Worm (Caenorhabditis elegans) whole organism, L3 larva: ENCODE measurements around the gene chil-3.

Experiments used
- R02D3.7 ChIP-seq: fragments of 150-350 bp; optimal IDR thresholded peaks from 2 replicates; lab custom pipeline; 2014; ENCODE audit warnings: missing biosample characterization, missing genetic modification characterization
- elt-2 ChIP-seq: sonication (generic microtip); optimal IDR thresholded peaks from 2 replicates; lab custom pipeline; 2016; ENCODE audit warnings: missing genetic modification reagents, mild to moderate bottlenecking, missing genetic modification characterization, missing compliant biosample characterization
- elt-3 ChIP-seq, 3 experiments: fragments of 150-350 bp in 1 of 3; sonication (generic microtip) in 2 of 3; optimal IDR thresholded peaks; 2 replicates in 2 of 3; 4 replicates in 1 of 3; lab custom pipeline; 2014 to 2017; ENCODE audit warnings: missing biosample characterization in 3 of 3, missing genetic modification characterization in 3 of 3
- eor-1 ChIP-seq, 2 experiments: fragments of 150-350 bp; optimal IDR thresholded peaks; 2 replicates each; lab custom pipeline; 2014 to 2018; ENCODE audit warnings: missing biosample characterization in 2 of 2, missing genetic modification characterization in 2 of 2
- fkh-2 ChIP-seq: fragments of 150-350 bp; optimal IDR thresholded peaks from 2 replicates; lab custom pipeline; 2014; ENCODE audit warnings: missing biosample characterization, missing genetic modification reagents, missing genetic modification characterization
- hmg-11 ChIP-seq: sonication (generic microtip); optimal IDR thresholded peaks from 2 replicates; lab custom pipeline; 2016; ENCODE audit warnings: missing genetic modification characterization, missing compliant biosample characterization
- jun-1 ChIP-seq: fragments of 150-350 bp; optimal IDR thresholded peaks from 2 replicates; lab custom pipeline; 2014; ENCODE audit warnings: missing biosample characterization, missing genetic modification reagents, missing genetic modification characterization
- mdl-1 ChIP-seq: fragments of 150-350 bp; optimal IDR thresholded peaks from 2 replicates; lab custom pipeline; 2014; ENCODE audit warnings: missing biosample characterization, missing genetic modification characterization
- nfya-1 ChIP-seq: sonication (generic microtip); optimal IDR thresholded peaks from 2 replicates; lab custom pipeline; 2017; ENCODE audit warnings: missing genetic modification characterization, mild to moderate bottlenecking, missing compliant biosample characterization, antibody characterized with exemption, moderate library complexity; ENCODE audit not compliant: insufficient read depth
- pqm-1 ChIP-seq: fragments of 150-350 bp; optimal IDR thresholded peaks from 2 replicates; lab custom pipeline; 2017; ENCODE audit warnings: missing biosample characterization, missing genetic modification characterization, inconsistent platforms
- tbx-2 ChIP-seq: sonication (generic microtip); optimal IDR thresholded peaks from 2 replicates; lab custom pipeline; 2016; ENCODE audit warnings: mild to moderate bottlenecking, missing genetic modification characterization, missing compliant biosample characterization
- unc-39 ChIP-seq: sonication (generic microtip); optimal IDR thresholded peaks from 4 replicates; lab custom pipeline; 2017; ENCODE audit warnings: missing biosample characterization, missing genetic modification characterization
- ztf-11 ChIP-seq: fragments of 150-350 bp; optimal IDR thresholded peaks from 2 replicates; lab custom pipeline; 2014; ENCODE audit warnings: missing biosample characterization, missing genetic modification characterization

Gene chil-3

ce11 chrII:9826946-9827345 lies 34.3 kb downstream of the chil-3 start:
- TF ChIP-seq fkh-2 (tag; lab: Kevin White, UChicago) (no peak), R02D3.7 (tag; lab: Kevin White, UChicago) (no peak), mdl-1 (tag; lab: Kevin White, UChicago) (no peak), nfya-1 (no peak), tbx-2 (tag; lab: Kevin White, UChicago) (no peak), elt-2 (tag; lab: Kevin White, UChicago) (no peak), pqm-1 (tag; lab: Kevin White, UChicago) (no peak), eor-1 (tag; optimal IDR thresholded peaks at IDR 0.05; lab: Kevin White, UChicago) (no peak), jun-1 (tag; lab: Kevin White, UChicago) (no peak), unc-39 (tag; lab: Kevin White, UChicago) (no peak), elt-3 (tag; optimal IDR thresholded peaks at IDR 0.05; lab: Kevin White, UChicago) (no peak), hmg-11 (no peak), ztf-11 (tag; lab: Kevin White, UChicago) (no peak)
